Worm (Caenorhabditis elegans): ENCODE data around the gene anat-1.

The anat-1 gene

DNA sequence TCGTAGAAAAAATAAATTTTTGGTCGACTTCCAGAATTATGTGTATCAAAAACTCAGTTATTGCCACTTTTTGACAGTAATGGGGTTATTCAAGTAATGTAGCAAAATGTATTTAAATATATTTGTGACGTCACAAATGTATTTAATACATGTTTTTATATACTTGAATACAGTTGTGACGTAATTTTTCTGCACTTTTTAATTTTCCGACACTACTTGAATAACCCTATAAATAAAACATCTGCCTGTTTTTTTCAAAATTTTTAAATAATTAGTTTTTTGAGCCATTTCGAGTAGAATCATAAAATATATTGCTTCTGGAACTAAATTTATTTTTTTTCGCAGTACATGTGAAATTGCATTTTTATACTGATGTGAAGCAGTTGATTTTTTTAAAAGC, 32.7 kb downstream of the anat-1 start:
- TF ChIP-seq zip-8 (tag; optimal IDR thresholded peaks at IDR 0.05) = peak; percentile 91
- TF ChIP-seq elt-3 (tag; optimal IDR thresholded peaks at IDR 0.05) = no peak
- TF ChIP-seq pha-4 (tag; optimal IDR thresholded peaks at IDR 0.05) = no peak

DNA sequence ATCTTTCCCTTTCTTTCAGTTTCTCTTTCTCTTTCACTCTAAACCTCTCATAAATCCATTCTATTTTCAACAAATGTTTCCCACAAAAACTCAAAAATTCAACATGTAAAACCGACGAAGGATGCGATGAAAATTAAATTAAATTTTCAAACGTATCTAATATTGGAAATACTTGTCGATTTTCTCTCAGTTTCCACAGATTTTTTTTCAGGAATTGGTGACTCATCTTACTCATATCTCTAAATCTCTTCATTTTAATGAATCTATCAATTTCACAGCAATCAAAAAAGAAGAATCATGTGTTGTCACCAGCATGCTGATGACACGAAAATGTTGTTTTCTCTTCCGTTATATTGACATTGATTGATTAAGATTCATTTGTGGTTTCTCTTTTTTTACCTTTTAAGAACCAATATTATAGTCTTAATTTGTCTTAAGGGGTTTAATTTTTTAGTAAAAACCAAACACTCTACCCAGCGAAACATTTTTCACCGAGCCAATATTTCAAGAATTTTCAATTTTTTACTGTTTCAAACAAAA, 33.2 kb downstream of the anat-1 start:
- TF ChIP-seq lin-13 (tag; optimal IDR thresholded peaks at IDR 0.05) (no peak), unc-62 (GFP tag; optimal IDR thresholded peaks at IDR 0.05) (peak; percentile 61), lin-32 (GFP tag; optimal IDR thresholded peaks at IDR 0.05) (no peak)

DNA sequence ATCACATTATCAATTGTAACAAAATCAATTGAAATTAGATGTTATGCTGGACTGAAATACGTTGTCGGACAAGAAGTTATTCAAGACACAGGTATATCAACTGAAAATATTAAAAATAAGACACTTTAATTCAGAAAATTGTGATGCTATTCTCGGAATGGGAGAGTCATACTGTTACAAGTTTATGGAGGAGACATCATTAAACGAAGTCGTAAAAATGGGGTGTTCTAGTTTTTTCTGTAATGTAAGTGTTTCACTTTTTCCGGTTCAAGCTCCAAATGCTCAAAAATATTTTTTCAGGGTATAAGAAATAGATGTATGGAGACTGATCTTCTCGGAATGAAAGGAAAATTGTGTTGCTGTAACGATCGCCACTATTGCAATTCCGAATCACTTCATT, 34.2 kb downstream of the anat-1 start, which contains the start of gene C17H12.37:
TSS of gene C17H12.37 (plus strand) at position 301 of the 400 bp plus-strand sequence.
- TF ChIP-seq nhr-12 (tag; optimal IDR thresholded peaks at IDR 0.05) = no peak
- no peak for TF ChIP-seq ztf-11 (tag; optimal IDR thresholded peaks at IDR 0.05)

DNA sequence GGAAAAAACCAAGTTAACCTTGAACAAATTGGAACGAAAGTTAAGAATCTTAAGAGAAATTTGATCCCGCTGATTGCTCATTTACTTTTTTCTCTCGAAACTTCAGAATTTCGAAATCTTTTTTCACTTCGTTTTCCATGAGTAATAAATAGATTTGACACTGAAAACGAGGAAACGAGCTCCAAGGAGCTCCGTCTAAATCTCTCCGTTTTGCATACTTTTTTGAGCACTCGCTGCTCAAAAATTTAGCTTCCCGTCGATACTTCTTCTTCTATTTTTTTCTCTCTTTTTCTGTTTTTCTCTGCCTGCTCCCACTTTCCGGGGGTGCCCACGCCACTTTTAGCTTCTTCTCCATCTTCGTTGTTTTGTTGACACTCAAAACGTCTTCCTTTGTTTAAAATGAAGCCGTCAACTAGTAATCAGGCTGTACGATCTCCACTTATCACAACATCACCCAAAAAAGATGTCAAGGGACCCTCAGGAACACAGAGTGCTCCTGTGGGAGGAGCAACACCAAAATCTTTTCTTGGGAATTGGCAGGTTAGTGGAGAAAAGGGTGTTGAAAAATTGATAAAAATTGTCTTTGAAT, 35.9 kb downstream of the anat-1 start, which contains the start of gene C17H12.10:
TSS of gene C17H12.10 (plus strand) at position 325 of the 589 bp plus-strand sequence.
- peak; percentile 84 for TF ChIP-seq ces-1 (GFP tag; optimal IDR thresholded peaks at IDR 0.05)
- TF ChIP-seq snpc-4 (tag; optimal IDR thresholded peaks at IDR 0.05) = no peak
- TF ChIP-seq mls-2 (tag; optimal IDR thresholded peaks at IDR 0.05) = no peak
- no peak for TF ChIP-seq ztf-11 (tag; optimal IDR thresholded peaks at IDR 0.05)
- TF ChIP-seq M03D4.4 (tag; optimal IDR thresholded peaks at IDR 0.05) = no peak
- TF ChIP-seq blmp-1 (tag; optimal IDR thresholded peaks at IDR 0.05) = no peak

DNA sequence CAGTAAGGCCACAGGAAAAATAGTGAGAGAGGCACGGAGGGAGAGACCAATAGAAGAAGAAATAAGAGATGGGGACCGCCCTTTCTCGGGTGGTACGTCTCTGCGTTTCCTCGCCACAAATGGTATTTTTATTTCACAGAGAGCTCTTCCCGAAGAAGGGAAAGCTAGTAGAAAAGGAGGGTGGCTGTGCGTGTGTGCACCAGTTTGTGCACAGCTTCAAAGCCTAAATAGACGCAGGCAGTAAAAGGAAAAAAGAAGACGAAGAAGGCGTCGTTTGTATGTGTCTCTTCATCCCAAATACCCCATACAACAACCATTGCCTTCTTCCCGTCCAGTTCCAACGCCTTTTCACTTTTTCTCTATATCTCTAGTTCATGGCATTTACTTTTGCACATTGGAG, 39.1 kb downstream of the anat-1 start:
- TF ChIP-seq sptf-1 (tag; optimal IDR thresholded peaks at IDR 0.05) = peak; percentile 6
- no peak for TF ChIP-seq mab-5 (tag; optimal IDR thresholded peaks at IDR 0.05)
- no peak for TF ChIP-seq ceh-43 (GFP tag; optimal IDR thresholded peaks at IDR 0.05)
- TF ChIP-seq sem-2 (GFP tag; optimal IDR thresholded peaks at IDR 0.05) = no peak
- TF ChIP-seq ham-2 (GFP tag; optimal IDR thresholded peaks at IDR 0.05) = peak; percentile 54
- no peak for TF ChIP-seq blmp-1 (tag; optimal IDR thresholded peaks at IDR 0.05)
- no peak for TF ChIP-seq zip-8 (tag; optimal IDR thresholded peaks at IDR 0.05)
- TF ChIP-seq tbx-8 (GFP tag; optimal IDR thresholded peaks at IDR 0.05) = no peak
- no peak for TF ChIP-seq flh-1 (GFP tag; optimal IDR thresholded peaks at IDR 0.05)
- peak; percentile 20 for TF ChIP-seq mep-1 (tag; optimal IDR thresholded peaks at IDR 0.05)
- TF ChIP-seq M03D4.4 (tag; optimal IDR thresholded peaks at IDR 0.05) = no peak
- no peak for TF ChIP-seq ceh-83 (GFP tag; optimal IDR thresholded peaks at IDR 0.05)
- no peak for TF ChIP-seq nhr-12 (tag; optimal IDR thresholded peaks at IDR 0.05)
- TF ChIP-seq drap-1 (GFP tag; optimal IDR thresholded peaks at IDR 0.05) = peak; percentile 27
- TF ChIP-seq lsy-2 (tag; optimal IDR thresholded peaks at IDR 0.05) = no peak
- TF ChIP-seq nhr-28 (tag; optimal IDR thresholded peaks at IDR 0.05) = no peak
- no peak for TF ChIP-seq nhr-237 (tag; optimal IDR thresholded peaks at IDR 0.05)
- TF ChIP-seq lin-13 (tag; optimal IDR thresholded peaks at IDR 0.05) = no peak
- no peak for TF ChIP-seq elt-3 (tag; optimal IDR thresholded peaks at IDR 0.05)
- no peak for TF ChIP-seq nhr-76 (tag; optimal IDR thresholded peaks at IDR 0.05)
- TF ChIP-seq unc-39 (tag; optimal IDR thresholded peaks at IDR 0.05) = no peak
- TF ChIP-seq ces-1 (GFP tag; optimal IDR thresholded peaks at IDR 0.05) = peak; percentile 63

DNA sequence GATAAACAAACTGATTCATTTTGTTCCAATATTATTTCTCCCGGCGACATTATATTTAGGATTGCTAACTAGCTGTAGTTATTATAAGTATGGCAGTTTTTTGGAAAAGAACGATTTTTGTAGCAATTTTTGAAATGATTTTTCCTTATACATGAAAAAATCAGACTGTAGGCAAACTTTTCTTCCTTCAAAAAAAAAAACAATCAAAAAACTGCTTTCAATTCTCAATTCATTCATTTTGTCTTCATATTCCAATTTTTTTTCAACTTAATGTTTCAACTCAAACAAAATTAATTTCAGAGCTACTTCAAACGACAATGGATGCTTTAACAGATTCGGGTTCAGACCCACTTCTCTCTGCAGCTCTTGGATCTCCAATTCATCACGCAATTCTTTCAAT, 41.2 kb downstream of the anat-1 start, which contains the start of gene ceh-48:
TSS of gene ceh-48 (plus strand) at position 301 of the 400 bp plus-strand sequence.
- TF ChIP-seq elt-3 (tag; optimal IDR thresholded peaks at IDR 0.05) (no peak), unc-62 (GFP tag; optimal IDR thresholded peaks at IDR 0.05) (no peak), nhr-28 (tag; optimal IDR thresholded peaks at IDR 0.05) (no peak), tbx-8 (GFP tag; optimal IDR thresholded peaks at IDR 0.05) (no peak), ztf-11 (tag; optimal IDR thresholded peaks at IDR 0.05) (no peak), drap-1 (GFP tag; optimal IDR thresholded peaks at IDR 0.05) (no peak), nhr-76 (tag; optimal IDR thresholded peaks at IDR 0.05) (no peak), mls-2 (tag; optimal IDR thresholded peaks at IDR 0.05) (no peak), ces-1 (GFP tag; optimal IDR thresholded peaks at IDR 0.05) (no peak), hlh-1 (tag; optimal IDR thresholded peaks at IDR 0.05) (no peak), blmp-1 (tag; optimal IDR thresholded peaks at IDR 0.05) (no peak)
